Worm (Caenorhabditis elegans) whole organism, late embryonic: ENCODE results near the gene pie-1.

Source experiments
- F13H6.1 ChIP-seq: sonication (generic microtip); optimal IDR thresholded peaks from 2 replicates; lab custom pipeline; 2016; ENCODE audit warnings: missing genetic modification characterization, missing compliant biosample characterization
- ama-1 ChIP-seq: fragments of 150-350 bp; optimal IDR thresholded peaks from 2 replicates; lab custom pipeline; 2014
- hlh-8 ChIP-seq: sonication (generic microtip); optimal IDR thresholded peaks from 2 replicates; lab custom pipeline; 2016; ENCODE audit warnings: missing genotype, missing genetic modification characterization, missing compliant biosample characterization
- nfya-1 ChIP-seq: sonication (generic microtip); optimal IDR thresholded peaks from 2 replicates; lab custom pipeline; 2017; ENCODE audit warnings: missing genetic modification characterization, mild to moderate bottlenecking, missing compliant biosample characterization, antibody characterized with exemption, moderate library complexity
- pag-3 ChIP-seq: sonication (generic microtip); optimal IDR thresholded peaks from 2 replicates; lab custom pipeline; 2016; ENCODE audit warnings: missing compliant biosample characterization, missing genetic modification characterization, borderline replicate concordance
- pha-4 ChIP-seq: fragments of 150-350 bp; optimal IDR thresholded peaks from 2 replicates; lab custom pipeline; 2018; ENCODE audit warnings: missing biosample characterization, missing genetic modification reagents, missing genetic modification characterization

DNA sequence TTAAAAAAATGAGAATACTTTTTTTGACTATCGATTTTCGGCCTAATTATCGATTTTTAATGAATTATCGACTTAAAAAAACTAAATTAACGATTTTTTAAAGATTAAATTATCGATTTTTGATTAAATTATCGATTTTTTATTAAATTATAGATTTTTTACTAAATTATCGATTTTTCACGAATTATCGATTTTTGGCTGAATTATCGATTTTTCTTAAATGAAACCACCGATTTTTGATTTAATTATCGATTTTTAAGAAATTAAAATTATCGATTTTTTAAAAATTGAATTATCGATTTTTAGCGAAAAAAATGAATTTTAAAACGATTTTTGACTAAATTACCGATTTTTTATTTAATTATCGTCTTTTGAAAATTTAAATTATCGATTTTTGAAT, 15.0 kb upstream of the pie-1 start:
- TF ChIP-seq pag-3 (no peak), pha-4 (no peak), F13H6.1 (tag; lab: Kevin White, UChicago) (no peak), nfya-1 (tag; lab: Kevin White, UChicago) (no peak), ama-1 (lab: Kevin White, UChicago) (no peak), hlh-8 (tag; lab: Kevin White, UChicago) (no peak)
